Worm (Caenorhabditis elegans) whole organism, L4/young adult: ENCODE data around the gene lec-2.

Experiments used
- dao-5 ChIP-seq: sonication (generic microtip); optimal IDR thresholded peaks from 2 replicates; lab custom pipeline; 2016; ENCODE audit warnings: missing genotype, missing genetic modification characterization, moderate library complexity, missing compliant biosample characterization
- him-1 ChIP-seq: sonication (generic microtip); optimal IDR thresholded peaks from 2 replicates; lab custom pipeline; 2016; ENCODE audit warnings: missing genotype, missing genetic modification reagents, missing genetic modification characterization, missing compliant biosample characterization

DNA sequence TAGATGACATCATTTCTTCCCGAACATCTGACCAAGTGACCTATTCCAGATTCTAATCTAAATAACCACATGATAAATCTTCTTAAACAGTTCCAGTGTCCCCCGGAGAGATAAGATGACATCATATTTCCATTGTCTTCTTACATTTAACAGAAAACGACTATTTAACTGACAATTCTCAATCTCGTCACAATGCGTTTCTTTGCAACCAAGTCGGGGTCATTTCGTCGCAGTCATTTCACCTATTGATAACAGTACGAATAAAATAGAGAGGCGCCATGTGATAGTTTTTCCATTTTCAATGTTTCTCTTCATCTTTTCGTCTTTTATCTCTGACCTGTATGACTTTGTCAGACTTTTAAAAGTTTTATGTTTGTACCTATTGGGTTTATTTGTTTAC, 13.1 kb upstream of the lec-2 start:
- no peak for TF ChIP-seq him-1
- TF ChIP-seq dao-5 (tag; lab: Kevin White, UChicago): no peak
